Fruit fly (Drosophila melanogaster) S2 (cell line): ENCODE results near the gene CG32379.

Experiments used
- CG8478 ChIP-seq: fragments of >200 bp; optimal IDR thresholded peaks from 2 replicates; lab custom pipeline; 2018
- CTCF ChIP-seq, 2 experiments: fragments of >200 bp; optimal IDR thresholded peaks; 2 replicates each; lab custom pipeline; 2018

- no peak for TF ChIP-seq CG8478 (lab: Kevin White, UChicago)
- TF ChIP-seq CTCF (optimal IDR thresholded peaks at IDR 0.05; lab: Kevin White, UChicago) = no peak
Measured at dm6 chr3L:7401972-7402371, 5.8 kb downstream of the CG32379 start.
